Worm (Caenorhabditis elegans): Measurements from ENCODE around the gene T05G5.5.

Gene T05G5.5

DNA sequence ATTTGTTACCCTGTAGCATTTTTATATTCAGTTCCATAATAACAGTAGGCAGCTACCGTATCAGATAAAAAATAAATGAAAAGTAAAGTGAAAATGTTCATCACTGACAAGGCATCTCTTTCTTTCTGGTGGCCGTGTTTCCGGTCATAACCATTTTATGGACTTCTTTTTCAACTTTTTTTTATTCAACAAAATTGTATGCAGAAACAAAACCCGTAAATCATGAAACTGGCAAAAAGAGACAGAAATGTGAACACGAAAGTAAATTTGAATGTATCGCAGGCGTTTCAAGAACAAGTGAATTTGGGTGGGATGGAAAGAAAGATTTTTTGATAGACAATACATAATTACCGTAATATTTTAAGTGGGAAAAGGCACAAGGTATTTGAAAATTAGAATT is 26.1 kb downstream of the T05G5.5 start, which contains the start of gene clec-162:
TSS of gene clec-162 (minus strand) at position 101 of the 400 bp plus-strand sequence.
- TF ChIP-seq tlf-1 (GFP tag; optimal IDR thresholded peaks at IDR 0.05) = no peak

DNA sequence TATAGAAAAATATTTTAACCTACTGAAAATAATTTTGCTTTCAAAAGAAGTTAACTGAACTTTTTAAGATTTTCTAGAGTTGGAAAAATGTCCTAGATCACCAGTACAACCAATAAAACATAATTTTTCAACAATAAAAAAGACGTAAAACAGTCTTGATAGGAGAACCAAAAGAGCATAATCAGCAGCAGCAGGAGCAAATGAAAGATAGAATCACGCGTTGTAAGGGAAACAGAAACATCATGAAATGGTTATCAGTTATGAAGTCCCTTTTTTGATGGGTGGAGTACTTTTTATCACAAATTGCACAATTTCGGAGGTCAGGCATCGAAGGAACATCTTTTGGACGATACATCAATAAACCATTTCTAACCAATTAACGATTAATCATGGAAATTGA is 29.2 kb downstream of the T05G5.5 start:
- TF ChIP-seq dox-1 (GFP tag; IDR thresholded peaks at IDR 0.05) (no peak), snpc-4 (GFP tag; optimal IDR thresholded peaks at IDR 0.05) (no peak), snpc-4 (tag; optimal IDR thresholded peaks at IDR 0.05) (peak in 1 of 4 experiments; percentile 44), nhr-80 (tag; optimal IDR thresholded peaks at IDR 0.05) (peak; percentile 92)

DNA sequence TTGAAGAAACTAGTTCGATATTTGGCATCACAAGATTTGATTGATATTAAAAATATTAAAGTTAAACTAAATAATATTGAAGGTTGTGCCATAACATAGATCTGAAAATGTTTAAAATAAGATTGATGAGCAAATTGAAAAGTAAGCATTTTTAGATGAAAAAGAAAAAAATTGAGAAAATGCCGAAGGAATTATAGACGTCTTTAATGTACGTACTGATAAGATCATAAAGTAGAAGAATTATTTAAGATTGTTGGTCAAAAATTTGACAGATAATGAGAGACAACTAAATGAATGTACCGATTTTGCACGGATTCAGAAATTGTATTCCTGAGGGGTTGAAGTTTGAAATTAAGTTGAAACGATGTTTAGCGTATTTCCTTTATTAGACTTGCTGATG is 31.0 kb downstream of the T05G5.5 start, which contains the start of gene ncx-7:
TSS of gene ncx-7 (minus strand) at position 101 of the 400 bp plus-strand sequence.
- TF ChIP-seq F22D6.2 (tag; optimal IDR thresholded peaks at IDR 0.05) = no peak
- peak; percentile 33 for TF ChIP-seq nhr-80 (tag; optimal IDR thresholded peaks at IDR 0.05)

ce11 chrIII:9717243-9717642 is 34.0 kb downstream of the T05G5.5 start:
- TF ChIP-seq F23B12.7 (tag; optimal IDR thresholded peaks at IDR 0.05; ENCODE audit: insufficient read depth) = peak; percentile 84
- TF ChIP-seq ccch-3 (GFP tag; optimal IDR thresholded peaks at IDR 0.05) = no peak
- TF ChIP-seq K12H6.12 (tag; optimal IDR thresholded peaks at IDR 0.05) = no peak
- no peak for TF ChIP-seq aptf-3 (GFP tag; IDR thresholded peaks at IDR 0.05)
- TF ChIP-seq ceh-79 (tag; optimal IDR thresholded peaks at IDR 0.05) = peak; percentile 27
- 0 out of 2 replicates have a peak, but pooled peaks have one; percentile 26 for TF ChIP-seq Y79H2A.3 (GFP tag; conservative IDR thresholded peaks at IDR 0.05)
- no peak for TF ChIP-seq chd-7 (tag; optimal IDR thresholded peaks at IDR 0.05)
- TF ChIP-seq rcor-1 (GFP tag; IDR thresholded peaks at IDR 0.05) = no peak; the same call in 1 of the 2 replicates
- TF ChIP-seq B0019.2 (GFP tag; conservative IDR thresholded peaks at IDR 0.05) = no peak
- peak; percentile 87 for TF ChIP-seq B0336.3 (GFP tag; IDR thresholded peaks at IDR 0.05)
- TF ChIP-seq snpc-1.3 (tag; optimal IDR thresholded peaks at IDR 0.05; ENCODE audit: insufficient read depth) = peak; percentile 94
- no peak for TF ChIP-seq aptf-2 (GFP tag; conservative IDR thresholded peaks at IDR 0.05)
- peak; percentile 40 for TF ChIP-seq zim-3 (tag; optimal IDR thresholded peaks at IDR 0.05)
- peak; percentile 77 for TF ChIP-seq lsl-1 (GFP tag; optimal IDR thresholded peaks at IDR 0.05)
- no peak for TF ChIP-seq ztf-6 (GFP tag; IDR thresholded peaks at IDR 0.05)
- peak; percentile 87 for TF ChIP-seq attf-6 (GFP tag; IDR thresholded peaks at IDR 0.05)
- TF ChIP-seq cebp-2 (GFP tag; IDR thresholded peaks at IDR 0.05) = no peak
- TF ChIP-seq ceh-27 (GFP tag; optimal IDR thresholded peaks at IDR 0.05) = no peak
- no peak for TF ChIP-seq rpc-1 (optimal IDR thresholded peaks at IDR 0.05)
- peak; percentile 7 for TF ChIP-seq rpc-1 (tag; optimal IDR thresholded peaks at IDR 0.05)
- TF ChIP-seq hlh-26 (GFP tag; conservative IDR thresholded peaks at IDR 0.05) = no peak
- no peak for TF ChIP-seq somi-1 (GFP tag; optimal IDR thresholded peaks at IDR 0.05)
- TF ChIP-seq ztf-28 (GFP tag; IDR thresholded peaks at IDR 0.05) = no peak
- no peak for TF ChIP-seq mxl-1 (tag; optimal IDR thresholded peaks at IDR 0.05)
- peak; percentile 62 for TF ChIP-seq xnd-1 (tag; optimal IDR thresholded peaks at IDR 0.05)
- TF ChIP-seq dpl-1 (GFP tag; optimal IDR thresholded peaks at IDR 0.05) = no peak
- TF ChIP-seq atf-7 (tag; optimal IDR thresholded peaks at IDR 0.05) = peak; percentile 19
- no peak for TF ChIP-seq Y67H2A.10 (GFP tag; conservative IDR thresholded peaks at IDR 0.05)
- no peak for TF ChIP-seq bed-1 (GFP tag; IDR thresholded peaks at IDR 0.05)
- TF ChIP-seq F22D6.2 (tag; optimal IDR thresholded peaks at IDR 0.05) = no peak
- no peak for TF ChIP-seq Y53G8AR.9 (GFP tag; conservative IDR thresholded peaks at IDR 0.05)
- TF ChIP-seq snpc-1.1 (tag; optimal IDR thresholded peaks at IDR 0.05; ENCODE audit: insufficient read depth) = peak; percentile 99
- peak; percentile 20 for TF ChIP-seq akir-1 (GFP tag; optimal IDR thresholded peaks at IDR 0.05)
- TF ChIP-seq nhr-179 (tag; optimal IDR thresholded peaks at IDR 0.05) = no peak
- TF ChIP-seq Y53F4B.3 (GFP tag; IDR thresholded peaks at IDR 0.05) = no peak
- no peak for TF ChIP-seq F52B5.7 (tag; optimal IDR thresholded peaks at IDR 0.05)
- no peak for TF ChIP-seq pha-4 (tag; optimal IDR thresholded peaks at IDR 0.05)
- peak; percentile 34 for TF ChIP-seq F57C9.4 (tag; optimal IDR thresholded peaks at IDR 0.05)
- TF ChIP-seq let-526 (GFP tag; IDR thresholded peaks at IDR 0.05) = no peak
